Fruit fly (Drosophila melanogaster): ENCODE data around the gene CG9095.

CG9095 gene

DNA sequence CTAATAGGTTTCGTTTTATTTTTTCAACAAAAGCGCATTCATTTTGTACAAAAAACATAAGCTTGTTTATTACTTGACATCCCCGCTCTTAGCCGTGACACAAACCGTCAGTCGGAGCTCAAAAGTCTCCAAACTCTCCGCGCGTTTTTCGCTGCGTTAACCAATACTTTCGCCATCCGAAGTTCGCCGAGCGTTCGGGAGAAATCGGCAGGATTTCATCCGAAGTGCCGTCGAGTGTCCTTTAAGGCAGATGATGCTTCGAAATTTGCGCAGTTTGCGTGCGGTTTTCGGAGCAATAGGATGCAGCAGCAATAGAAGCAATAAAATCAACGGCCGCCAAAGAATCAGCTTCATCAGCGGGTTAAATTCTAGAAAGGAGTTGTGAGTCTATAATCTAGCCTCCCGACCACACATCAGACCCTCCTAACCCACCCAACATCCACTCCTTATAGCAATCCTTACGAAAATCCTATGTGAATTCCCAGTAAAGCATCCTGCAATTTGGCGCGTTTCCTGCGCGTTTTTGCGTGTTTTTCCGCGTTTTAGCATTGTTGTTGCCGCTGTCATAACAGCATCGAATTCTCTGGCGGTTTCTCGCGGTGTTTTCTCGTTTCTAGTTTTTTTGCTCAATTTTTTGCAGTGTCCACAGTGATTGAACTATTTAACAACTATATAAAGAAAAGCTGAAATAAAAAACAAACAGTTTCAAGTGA lies 12.3 kb upstream of the CG9095 start, which contains the start of gene CG43737 (continued):
- no peak for TF ChIP-seq Mes4 (GFP tag; optimal IDR thresholded peaks at IDR 0.05)
- TF ChIP-seq MBD-R2 (GFP tag; IDR thresholded peaks at IDR 0.05) = no peak
- TF ChIP-seq Hmx (GFP tag; optimal IDR thresholded peaks at IDR 0.05) = no peak
- no peak for TF ChIP-seq wek (GFP tag; optimal IDR thresholded peaks at IDR 0.05)
- no peak for TF ChIP-seq CG1603 (tag; optimal IDR thresholded peaks at IDR 0.05)
- TF ChIP-seq CG16863 (GFP tag; optimal IDR thresholded peaks at IDR 0.05) = no peak
- no peak for TF ChIP-seq CG3838 (GFP tag; optimal IDR thresholded peaks at IDR 0.05)
- no peak for TF ChIP-seq CG11398 (GFP tag; optimal IDR thresholded peaks at IDR 0.05)
- TF ChIP-seq CG13424 (tag; optimal IDR thresholded peaks at IDR 0.05) = no peak
- TF ChIP-seq CG34422 (GFP tag; IDR thresholded peaks at IDR 0.05) = no peak
- TF ChIP-seq MESR4 (GFP tag; optimal IDR thresholded peaks at IDR 0.05) = no peak
- TF ChIP-seq CG9817 (tag; optimal IDR thresholded peaks at IDR 0.05) = no peak
- TF ChIP-seq CG17359 (tag; optimal IDR thresholded peaks at IDR 0.05) = no peak
- no peak for TF ChIP-seq E2f1 (GFP tag; IDR thresholded peaks at IDR 0.05)
- no peak for TF ChIP-seq CG17385 (GFP tag; optimal IDR thresholded peaks at IDR 0.05)
- no peak for TF ChIP-seq Hr51 (GFP tag; optimal IDR thresholded peaks at IDR 0.05)
- TF ChIP-seq CG10267 (tag; optimal IDR thresholded peaks at IDR 0.05) = peak; percentile 20
- TF ChIP-seq crc (GFP tag; optimal IDR thresholded peaks at IDR 0.05) = no peak
- no peak for TF ChIP-seq run (tag; optimal IDR thresholded peaks at IDR 0.05)
- TF ChIP-seq NC2β (GFP tag; optimal IDR thresholded peaks at IDR 0.05) = no peak
- TF ChIP-seq CG2875 (GFP tag; optimal IDR thresholded peaks at IDR 0.05) = no peak
- TF ChIP-seq CG2678 (tag; optimal IDR thresholded peaks at IDR 0.05) = no peak
- TF ChIP-seq lola (GFP tag; optimal IDR thresholded peaks at IDR 0.05) = no peak
- TF ChIP-seq HLH4C (GFP tag; IDR thresholded peaks at IDR 0.05; ENCODE audit: partially characterized antibody) = 0 out of 3 replicates have a peak, but pooled peaks have one; percentile 9
- peak; percentile 3 for TF ChIP-seq ftz-f1 (GFP tag; optimal IDR thresholded peaks at IDR 0.05)
- TF ChIP-seq CG8944 (GFP tag; optimal IDR thresholded peaks at IDR 0.05) = no peak
- TF ChIP-seq pzg (GFP tag; optimal IDR thresholded peaks at IDR 0.05) = peak; percentile 21
- TF ChIP-seq CG8359 (GFP tag; optimal IDR thresholded peaks at IDR 0.05; ENCODE audit: borderline replicate concordance) = peak; percentile 98
- no peak for TF ChIP-seq Oaz (GFP tag; IDR thresholded peaks at IDR 0.05)
- TF ChIP-seq E2f2 (GFP tag; IDR thresholded peaks at IDR 0.05) = 0 out of 2 replicates have a peak, but pooled peaks have one; percentile 36
- TF ChIP-seq Opbp (GFP tag; IDR thresholded peaks at IDR 0.05; ENCODE audit: partially characterized antibody) = 0 out of 3 replicates have a peak, but pooled peaks have one; percentile 40
- TF ChIP-seq stwl (tag; optimal IDR thresholded peaks at IDR 0.05) = peak; percentile 64
- no peak for TF ChIP-seq CG7987 (GFP tag; optimal IDR thresholded peaks at IDR 0.05)
- TF ChIP-seq ranshi (GFP tag; IDR thresholded peaks at IDR 0.05) = no peak
- TF ChIP-seq slbo (GFP tag; IDR thresholded peaks at IDR 0.05) = 0 out of 2 replicates have a peak, but pooled peaks have one; percentile 5
- no peak for TF ChIP-seq Atf-2 (GFP tag; optimal IDR thresholded peaks at IDR 0.05)
- no peak for TF ChIP-seq CG9797 (GFP tag; optimal IDR thresholded peaks at IDR 0.05)
- no peak for TF ChIP-seq sqz (GFP tag; optimal IDR thresholded peaks at IDR 0.05)
- no peak for TF ChIP-seq CG2889 (GFP tag; IDR thresholded peaks at IDR 0.05)
- no peak for TF ChIP-seq CG3847 (GFP tag; IDR thresholded peaks at IDR 0.05)
